Worm (Caenorhabditis elegans) whole organism, early embryonic: ENCODE data around the gene F14H12.17.

Experiments
- B0310.2 ChIP-seq: sonication (generic microtip); optimal IDR thresholded peaks from 2 replicates; lab custom pipeline; 2016; ENCODE audit warnings: mild to moderate bottlenecking, missing genetic modification characterization, missing compliant biosample characterization
- F13C5.2 ChIP-seq: sonication (generic microtip); optimal IDR thresholded peaks from 2 replicates; lab custom pipeline; 2017; ENCODE audit warnings: mild to moderate bottlenecking, missing genetic modification characterization, inconsistent platforms, missing compliant biosample characterization
- aly-1 ChIP-seq: sonication (generic microtip); optimal IDR thresholded peaks from 2 replicates; lab custom pipeline; 2016; ENCODE audit warnings: missing genetic modification characterization, missing compliant biosample characterization
- ama-1 ChIP-seq: fragments of 150-350 bp; optimal IDR thresholded peaks from 2 replicates; lab custom pipeline; 2014
- ceh-13 ChIP-seq: fragments of 200-800 bp; sonication (Bioruptor generic); optimal IDR thresholded peaks from 2 replicates; lab custom pipeline; 2018; ENCODE audit warnings: mild to moderate bottlenecking, missing genetic modification characterization, missing compliant biosample characterization
- ets-7 ChIP-seq: sonication (generic microtip); optimal IDR thresholded peaks from 2 replicates; lab custom pipeline; 2016; ENCODE audit warnings: missing genotype, missing genetic modification characterization, missing compliant biosample characterization
- flt-1 ChIP-seq: fragments of 200-800 bp; sonication (Bioruptor generic); IDR thresholded peaks from 2 replicates; pipeline ENCODE4 v1.3.6; 2022; ENCODE audit warnings: missing genetic modification characterization, missing compliant biosample characterization
- hmbx-1 ChIP-seq: sonication (generic microtip); optimal IDR thresholded peaks from 2 replicates; lab custom pipeline; 2016; ENCODE audit warnings: mild to moderate bottlenecking, missing genetic modification characterization, missing compliant biosample characterization
- hmg-4 ChIP-seq: fragments of 200-800 bp; sonication (Bioruptor generic); optimal IDR thresholded peaks from 2 replicates; lab custom pipeline; 2018; ENCODE audit warnings: mild to moderate bottlenecking, missing genetic modification characterization, missing compliant biosample characterization
- hnd-1 ChIP-seq: sonication (generic microtip); optimal IDR thresholded peaks from 2 replicates; lab custom pipeline; 2016; ENCODE audit warnings: missing genetic modification characterization, missing compliant biosample characterization
- pes-1 ChIP-seq: fragments of 200-800 bp; sonication (Bioruptor generic); IDR thresholded peaks from 2 replicates; pipeline ENCODE4 v1.3.6; 2022; ENCODE audit warnings: missing genetic modification reagents, missing genetic modification characterization, missing compliant biosample characterization
- scrt-1 ChIP-seq: fragments of 200-800 bp; sonication (Bioruptor generic); IDR thresholded peaks from 2 replicates; pipeline ENCODE4 v1.3.6; 2022; ENCODE audit warnings: missing genetic modification characterization, missing compliant biosample characterization
- sea-1 ChIP-seq: fragments of 200-800 bp; sonication (Bioruptor generic); conservative IDR thresholded peaks from 2 replicates; pipeline ENCODE4 v1.3.6; 2022; ENCODE audit warnings: missing genetic modification characterization, missing compliant biosample characterization
- tbx-11 ChIP-seq: fragments of 200-800 bp; sonication (Bioruptor generic); IDR thresholded peaks from 2 replicates; pipeline ENCODE4 v1.3.6; 2022; ENCODE audit warnings: missing genetic modification characterization, missing compliant biosample characterization
- tbx-37 ChIP-seq: fragments of 200-800 bp; sonication (Bioruptor generic); conservative IDR thresholded peaks from 2 replicates; pipeline ENCODE4 v1.3.6; 2022; ENCODE audit warnings: missing genetic modification reagents, missing genetic modification characterization, missing compliant biosample characterization
- tra-4 ChIP-seq: sonication (generic microtip); optimal IDR thresholded peaks from 2 replicates; lab custom pipeline; 2017; ENCODE audit warnings: missing genetic modification characterization, missing compliant biosample characterization

The F14H12.17 gene

ce11 chrX:4314939-4315338, 48.2 kb downstream of the F14H12.17 start:
- no peak for TF ChIP-seq hnd-1
- TF ChIP-seq ama-1 (lab: Kevin White, UChicago) = no peak
- TF ChIP-seq tbx-37 = no peak
- TF ChIP-seq ceh-13 (GFP tag; lab: Kevin White, UChicago) = no peak
- no peak for TF ChIP-seq hmg-4 (GFP tag; lab: Kevin White, UChicago)
- no peak for TF ChIP-seq pes-1 (GFP tag; lab: Robert Waterston, UW)
- TF ChIP-seq aly-1 (tag; lab: Kevin White, UChicago) = no peak
- no peak for TF ChIP-seq F13C5.2 (tag; lab: Kevin White, UChicago)
- no peak for TF ChIP-seq ets-7 (tag; lab: Kevin White, UChicago)
- TF ChIP-seq hmbx-1 = no peak
- no peak for TF ChIP-seq flt-1
- no peak for TF ChIP-seq sea-1 (GFP tag; lab: Robert Waterston, UW)
- TF ChIP-seq scrt-1 (GFP tag; lab: Robert Waterston, UW) = no peak
- TF ChIP-seq tra-4 (tag; lab: Kevin White, UChicago) = no peak
- TF ChIP-seq B0310.2 (tag; lab: Kevin White, UChicago) = no peak
- TF ChIP-seq tbx-11 (GFP tag; lab: Robert Waterston, UW) = no peak
